Fruit fly (Drosophila melanogaster): ENCODE measurements around the gene Saysd1.

DNA sequence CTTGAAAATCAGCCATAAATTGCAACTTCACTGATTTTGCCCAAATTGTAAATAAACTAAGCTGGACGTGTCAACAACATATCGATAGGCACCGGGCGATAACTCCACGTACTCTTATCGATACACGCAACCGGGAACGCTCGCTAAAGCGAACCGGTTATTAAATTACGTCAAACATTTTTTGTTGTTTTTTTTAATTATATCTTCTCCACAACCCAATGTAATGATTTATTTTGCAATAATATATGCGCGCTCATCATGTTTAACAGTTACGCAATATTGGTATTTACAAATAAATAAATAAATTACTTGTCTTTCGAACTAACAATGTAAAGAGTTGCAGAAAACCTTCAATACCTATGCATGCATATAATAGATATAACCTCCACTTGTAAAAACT is at the start of gene Saysd1:
- no peak; the same call in 2 of the 3 replicates for TF ChIP-seq fd96Ca (GFP tag; IDR thresholded peaks at IDR 0.05)
- TF ChIP-seq CG9948 (tag; optimal IDR thresholded peaks at IDR 0.05): no peak
- TF ChIP-seq Snoo (tag; optimal IDR thresholded peaks at IDR 0.05): no peak
- TF ChIP-seq D1 (tag; optimal IDR thresholded peaks at IDR 0.05): peak; percentile 51
- TF ChIP-seq gl (tag; optimal IDR thresholded peaks at IDR 0.05): no peak
- TF ChIP-seq EcR (GFP tag; optimal IDR thresholded peaks at IDR 0.05): no peak
- TF ChIP-seq CG10348 (GFP tag; IDR thresholded peaks at IDR 0.05): no peak
- TF ChIP-seq CG13204 (GFP tag; optimal IDR thresholded peaks at IDR 0.05): no peak
- no peak for TF ChIP-seq CG32121 (GFP tag; IDR thresholded peaks at IDR 0.05)
- peak; percentile 16 for TF ChIP-seq CG17806 (tag; optimal IDR thresholded peaks at IDR 0.05)
- no peak for TF ChIP-seq CG15710 (tag; optimal IDR thresholded peaks at IDR 0.05)
- TF ChIP-seq Pif1B (GFP tag; optimal IDR thresholded peaks at IDR 0.05): no peak
- no peak for TF ChIP-seq CG8159 (tag; optimal IDR thresholded peaks at IDR 0.05)
